Fruit fly (Drosophila melanogaster): ENCODE results near the gene Fntb.

Fntb gene

DNA sequence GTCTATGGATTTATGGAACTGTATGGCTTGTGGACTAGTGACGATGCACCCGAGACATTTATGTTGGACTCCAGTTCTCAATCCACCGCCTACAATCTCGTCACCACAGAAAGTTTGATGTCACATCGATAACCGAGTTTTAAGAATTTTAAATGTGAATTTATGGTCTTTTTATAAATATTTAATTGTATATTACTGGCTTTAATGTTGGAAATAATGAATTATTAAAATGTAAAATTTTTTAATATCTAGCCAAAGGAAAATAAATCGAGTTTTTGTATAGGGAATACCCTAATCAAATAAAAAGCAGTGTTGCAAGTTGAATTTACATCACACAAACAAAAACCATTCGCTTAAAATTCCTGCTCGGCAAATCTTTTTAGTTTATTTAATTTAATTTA, at the start of gene Fntb:
Gene Fntb, plus strand, starts transcription at position 334 of the 401 bp plus-strand sequence.
- peak; percentile 79 for TF ChIP-seq CG17801 (GFP tag; optimal IDR thresholded peaks at IDR 0.05; ENCODE audit: partially characterized antibody)

DNA sequence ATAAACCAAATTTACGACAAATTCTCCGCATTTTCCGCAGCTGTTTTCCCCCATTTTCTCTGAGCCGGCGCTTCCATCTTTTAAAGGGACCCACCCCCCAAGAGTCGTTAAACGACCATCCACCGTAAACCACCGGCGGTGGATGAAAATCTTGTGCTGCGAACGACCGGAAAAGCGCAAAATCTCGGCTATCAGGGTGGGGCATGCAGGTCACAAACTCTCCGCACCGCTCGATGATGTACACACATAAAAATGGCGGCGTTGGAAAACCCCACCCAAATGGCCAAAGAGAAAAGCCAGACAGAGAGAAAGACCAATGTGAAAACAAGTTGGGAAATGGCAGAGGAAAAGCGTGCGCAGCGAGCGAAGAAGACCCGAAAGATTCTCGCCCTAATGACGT, 47.2 kb upstream of the Fntb start:
- TF ChIP-seq CG17801 (GFP tag; optimal IDR thresholded peaks at IDR 0.05; ENCODE audit: partially characterized antibody), result no peak

DNA sequence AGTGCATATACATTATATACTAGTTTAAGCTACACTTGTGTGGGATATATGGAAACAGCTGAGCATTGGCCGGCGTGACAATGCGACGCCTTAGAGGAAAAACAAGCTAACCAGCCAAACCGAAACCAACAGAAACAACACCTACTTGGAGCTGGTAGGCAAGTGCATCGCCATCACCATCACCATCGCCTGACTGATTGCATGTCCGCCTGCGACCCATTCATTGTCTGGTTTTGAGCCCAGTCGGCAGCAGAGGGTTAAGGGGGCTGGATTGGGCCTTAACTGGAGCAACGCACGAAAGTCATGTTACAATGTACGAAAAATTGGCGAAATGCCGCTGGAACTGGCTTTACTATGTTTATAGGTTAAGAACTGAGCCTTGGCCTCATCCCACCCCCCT, 45.8 kb upstream of the Fntb start:
- no peak for TF ChIP-seq CG17801 (GFP tag; optimal IDR thresholded peaks at IDR 0.05; ENCODE audit: partially characterized antibody)

DNA sequence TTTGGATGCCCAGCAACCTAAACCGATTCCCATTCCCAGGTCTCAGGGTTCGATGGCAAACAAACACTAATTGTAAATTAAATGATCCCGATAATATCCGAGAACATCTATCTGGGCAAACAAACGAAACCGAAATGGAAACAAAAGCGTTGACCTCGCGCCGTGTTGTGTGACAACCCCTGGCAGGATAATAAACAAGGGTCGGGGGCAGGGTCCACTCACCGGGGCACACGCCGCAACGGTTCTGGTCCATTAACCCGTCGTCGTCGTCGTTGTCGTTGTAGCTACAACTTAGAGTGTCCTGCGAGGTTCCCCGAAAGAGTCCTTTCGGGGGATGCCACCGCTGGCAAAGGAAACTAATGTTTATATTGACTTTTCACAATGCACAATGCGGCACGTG, 43.7 kb upstream of the Fntb start:
- no peak for TF ChIP-seq CG17801 (GFP tag; optimal IDR thresholded peaks at IDR 0.05; ENCODE audit: partially characterized antibody)

DNA sequence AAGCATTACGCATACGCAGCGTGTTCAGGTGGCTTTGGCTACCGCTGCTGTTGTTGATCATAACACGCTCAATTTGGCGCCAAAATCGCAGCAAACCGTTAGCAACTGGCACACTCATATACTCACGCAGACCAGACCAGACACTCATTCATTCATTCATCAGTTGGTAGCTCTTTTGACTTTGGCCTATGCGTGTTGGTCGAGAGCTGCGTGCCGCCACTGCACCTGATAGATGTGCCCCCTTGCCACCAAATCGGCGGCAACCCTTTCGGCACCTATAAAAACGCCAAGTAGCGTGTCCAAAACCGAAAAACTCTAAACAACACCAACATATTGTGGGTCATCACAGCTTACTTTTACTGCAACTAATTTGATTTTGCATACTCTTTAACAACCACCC, 38.3 kb upstream of the Fntb start:
- no peak for TF ChIP-seq CG17801 (GFP tag; optimal IDR thresholded peaks at IDR 0.05; ENCODE audit: partially characterized antibody)

DNA sequence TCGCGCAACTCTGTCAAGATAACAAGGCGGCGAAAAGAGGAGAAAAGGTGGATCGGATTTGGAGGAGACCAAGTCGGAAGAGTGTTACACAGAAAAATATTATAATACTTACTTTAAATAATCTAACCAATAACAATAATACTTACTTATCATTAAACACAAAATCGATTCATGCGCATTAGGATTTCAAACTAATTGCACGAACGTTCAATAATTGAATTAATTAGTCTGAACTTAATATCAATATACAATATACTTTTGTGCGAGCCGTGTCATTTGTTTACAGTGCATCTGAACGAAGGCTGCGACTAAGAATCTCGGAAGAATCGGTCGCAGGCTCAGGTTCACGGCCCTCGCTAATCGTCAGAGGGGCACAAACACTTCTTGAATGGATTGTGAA, 37.4 kb upstream of the Fntb start:
- TF ChIP-seq CG17801 (GFP tag; optimal IDR thresholded peaks at IDR 0.05; ENCODE audit: partially characterized antibody), result no peak

DNA sequence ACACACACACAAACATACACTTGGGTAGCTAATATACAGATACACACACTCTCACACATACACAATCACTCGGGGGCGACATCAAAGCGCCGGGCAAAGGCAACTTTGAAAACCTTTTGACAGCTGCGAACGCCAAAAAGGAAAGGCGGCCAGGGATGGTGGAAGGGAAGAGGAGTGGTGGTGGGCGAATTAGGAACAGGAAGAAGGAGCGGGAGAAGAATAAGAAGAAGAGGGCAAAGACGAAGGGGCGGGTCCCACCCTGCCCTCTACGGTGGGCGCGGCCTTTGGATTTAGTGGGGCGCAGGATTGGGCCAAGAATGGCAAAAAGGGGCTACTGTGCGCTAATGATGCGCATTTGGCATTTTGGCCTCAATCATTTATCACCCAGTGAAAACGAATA, 36.2 kb upstream of the Fntb start:
- TF ChIP-seq CG17801 (GFP tag; optimal IDR thresholded peaks at IDR 0.05; ENCODE audit: partially characterized antibody), result no peak

DNA sequence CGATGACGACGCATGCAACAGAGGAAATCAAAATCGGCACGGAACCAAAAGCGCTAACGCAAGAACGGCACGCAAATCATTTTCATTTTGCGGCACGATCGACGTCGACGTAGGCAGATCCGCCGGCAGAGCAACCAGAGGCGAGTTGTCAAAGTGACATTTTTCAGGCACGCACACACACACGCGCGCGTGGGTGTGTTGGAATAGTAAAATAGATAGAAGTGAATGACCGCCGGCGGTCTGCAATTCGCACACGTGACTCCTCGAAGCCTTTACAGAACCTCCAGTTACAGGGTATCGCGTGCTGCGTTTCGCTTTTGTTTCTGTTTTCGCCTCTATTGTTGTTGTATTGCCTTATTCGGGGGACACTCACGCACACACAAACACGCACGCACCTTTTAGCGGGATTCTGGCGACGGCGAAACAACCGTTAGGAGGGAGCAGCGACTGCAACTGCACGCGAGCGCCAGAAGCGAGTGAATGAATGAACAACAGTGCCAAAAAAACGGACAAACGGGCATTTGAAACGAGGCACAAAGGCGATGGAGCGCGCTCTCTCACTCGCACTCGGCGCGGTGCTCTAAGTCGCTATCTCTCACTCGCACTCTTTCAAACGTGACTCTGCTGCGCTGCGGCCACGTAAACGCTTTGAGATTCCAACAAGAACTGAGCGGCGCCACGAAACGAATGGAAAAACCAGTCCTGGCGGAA, 29.6 kb upstream of the Fntb start, which contains the start of gene ss:
Gene ss, minus strand, starts transcription at position 668 of the 711 bp plus-strand sequence.
- no peak for TF ChIP-seq CG17801 (GFP tag; optimal IDR thresholded peaks at IDR 0.05; ENCODE audit: partially characterized antibody)

DNA sequence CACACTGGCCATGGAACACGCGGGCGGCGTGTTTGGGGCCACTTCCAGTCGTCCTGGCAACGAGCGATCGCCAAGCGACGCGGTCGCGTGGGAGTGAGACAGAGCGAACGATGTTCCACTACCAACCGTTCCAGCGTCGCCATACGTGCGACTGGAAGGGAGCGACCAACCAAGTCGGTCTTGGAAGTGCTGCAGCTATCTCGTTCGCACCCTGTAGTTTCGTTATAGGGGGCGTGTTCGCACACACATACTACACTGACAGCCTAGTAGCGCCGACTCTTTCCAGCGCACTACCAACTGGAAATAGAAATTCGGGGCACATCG, 29.1 kb upstream of the Fntb start:
- no peak for TF ChIP-seq CG17801 (GFP tag; optimal IDR thresholded peaks at IDR 0.05; ENCODE audit: partially characterized antibody)

DNA sequence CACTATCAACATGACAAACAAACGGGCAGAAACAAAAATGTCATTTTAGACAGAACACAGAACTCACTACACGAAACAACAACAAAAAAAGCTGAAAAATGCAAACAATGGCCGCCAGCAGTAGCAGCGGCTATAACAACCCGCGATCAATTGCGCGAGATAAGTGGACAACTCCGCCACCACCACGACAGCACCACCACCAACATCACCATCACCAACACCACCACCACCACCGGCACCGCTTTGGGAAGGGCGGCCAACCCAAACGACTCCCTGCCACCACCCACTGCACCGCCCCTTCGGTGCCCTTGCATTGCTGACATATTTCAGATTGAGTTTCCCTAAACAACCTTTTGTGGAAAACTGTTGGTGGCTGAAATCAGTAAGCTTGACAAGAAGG, 26.2 kb upstream of the Fntb start:
- no peak for TF ChIP-seq CG17801 (GFP tag; optimal IDR thresholded peaks at IDR 0.05; ENCODE audit: partially characterized antibody)

DNA sequence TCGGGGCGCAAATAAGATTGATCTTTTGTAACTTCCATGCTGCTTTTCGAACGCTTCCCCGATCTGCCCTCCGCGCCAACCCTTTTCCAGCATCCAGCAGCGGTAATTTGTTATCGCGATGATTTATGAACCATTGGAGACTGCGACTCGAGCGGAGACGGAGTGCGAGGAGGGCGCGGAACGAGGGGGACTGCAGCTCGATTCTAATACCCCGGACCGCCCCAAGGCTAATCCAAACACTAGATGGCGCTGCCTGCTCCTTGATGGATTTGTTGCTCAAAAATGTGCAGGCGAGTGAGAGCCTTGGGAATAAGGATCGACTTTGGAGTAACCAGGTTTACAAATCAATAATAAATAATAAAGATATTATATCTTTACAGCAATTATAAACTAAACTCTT, 24.4 kb upstream of the Fntb start:
- TF ChIP-seq CG17801 (GFP tag; optimal IDR thresholded peaks at IDR 0.05; ENCODE audit: partially characterized antibody), result no peak

DNA sequence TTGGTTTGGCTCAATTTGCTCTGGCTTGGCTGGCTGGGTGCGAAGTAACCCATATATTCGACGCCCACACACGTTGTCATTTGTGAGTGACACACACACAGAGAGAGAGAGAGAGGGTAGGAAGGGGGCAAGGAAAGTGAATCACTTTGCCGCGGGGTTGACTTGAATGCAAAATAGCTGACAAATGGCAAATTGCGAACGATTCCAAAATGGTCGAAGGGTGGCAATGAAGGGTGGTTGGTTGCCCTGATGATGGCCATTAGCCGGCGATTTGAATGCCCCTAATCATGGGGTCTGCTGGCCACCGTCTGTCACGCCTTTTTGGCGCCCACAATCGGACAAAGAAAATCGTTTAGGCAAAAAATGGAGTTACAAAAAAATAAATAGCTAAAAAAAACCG, 22.1 kb upstream of the Fntb start:
- TF ChIP-seq CG17801 (GFP tag; optimal IDR thresholded peaks at IDR 0.05; ENCODE audit: partially characterized antibody), result no peak

DNA sequence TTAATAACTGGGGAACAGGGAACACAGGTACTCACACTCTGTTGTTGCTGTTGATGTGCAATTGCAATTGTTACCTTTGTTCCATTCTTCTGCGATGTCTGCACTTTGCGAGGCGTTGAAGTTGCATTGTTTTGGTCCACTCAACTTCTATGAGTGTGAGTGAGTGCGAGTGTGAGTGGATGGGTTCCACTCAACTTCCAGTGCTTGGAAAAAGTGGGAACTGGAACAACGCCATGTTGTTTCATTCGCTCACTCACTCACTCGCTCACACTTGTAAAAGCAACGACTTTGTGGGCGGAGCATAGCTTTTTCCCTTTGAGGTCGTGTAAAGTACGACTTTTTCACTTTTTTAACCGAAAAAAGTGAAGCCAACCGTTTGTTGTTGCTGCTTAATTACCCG, 19.1 kb upstream of the Fntb start:
- TF ChIP-seq CG17801 (GFP tag; optimal IDR thresholded peaks at IDR 0.05; ENCODE audit: partially characterized antibody), result no peak

DNA sequence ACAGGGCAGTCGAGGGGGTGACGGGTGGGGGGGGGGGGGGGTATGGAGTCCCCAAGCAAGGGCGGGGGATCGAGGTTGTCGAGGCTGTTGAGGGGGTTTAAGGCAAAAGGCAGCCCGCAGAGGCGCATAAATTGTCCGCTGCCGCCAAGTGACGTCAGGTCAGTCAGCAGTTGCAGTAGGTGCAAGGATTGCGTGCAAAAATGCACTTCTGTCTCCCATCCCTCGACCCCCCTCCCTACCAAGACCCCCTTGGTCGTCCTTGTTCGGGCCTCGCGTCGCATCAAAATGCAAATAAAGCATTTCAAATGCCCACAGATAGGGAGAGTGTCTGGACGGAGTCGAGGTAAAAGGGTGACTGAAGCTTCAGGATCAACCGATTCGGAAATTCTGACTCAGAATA, 16.3 kb upstream of the Fntb start:
- TF ChIP-seq CG17801 (GFP tag; optimal IDR thresholded peaks at IDR 0.05; ENCODE audit: partially characterized antibody), result no peak

DNA sequence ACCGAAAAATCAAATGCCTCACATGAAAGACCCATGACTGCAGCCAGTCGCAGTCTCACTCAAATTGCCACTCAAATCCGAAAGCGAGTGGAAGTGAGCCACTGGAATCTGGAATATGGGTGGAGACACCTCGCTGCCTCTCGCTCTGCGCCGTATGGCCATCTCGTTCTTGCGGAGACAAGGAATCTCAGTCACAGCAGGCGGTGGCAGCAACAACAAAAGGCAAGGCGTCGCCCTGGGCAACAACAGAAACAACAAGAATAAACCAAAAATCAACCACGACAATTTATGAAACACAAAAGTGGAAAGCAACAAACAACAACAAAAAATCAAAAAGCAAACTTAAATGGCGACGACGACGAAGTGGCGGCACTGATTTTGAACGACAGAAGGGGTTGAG, 9.5 kb upstream of the Fntb start:
- TF ChIP-seq CG17801 (GFP tag; optimal IDR thresholded peaks at IDR 0.05; ENCODE audit: partially characterized antibody), result no peak

DNA sequence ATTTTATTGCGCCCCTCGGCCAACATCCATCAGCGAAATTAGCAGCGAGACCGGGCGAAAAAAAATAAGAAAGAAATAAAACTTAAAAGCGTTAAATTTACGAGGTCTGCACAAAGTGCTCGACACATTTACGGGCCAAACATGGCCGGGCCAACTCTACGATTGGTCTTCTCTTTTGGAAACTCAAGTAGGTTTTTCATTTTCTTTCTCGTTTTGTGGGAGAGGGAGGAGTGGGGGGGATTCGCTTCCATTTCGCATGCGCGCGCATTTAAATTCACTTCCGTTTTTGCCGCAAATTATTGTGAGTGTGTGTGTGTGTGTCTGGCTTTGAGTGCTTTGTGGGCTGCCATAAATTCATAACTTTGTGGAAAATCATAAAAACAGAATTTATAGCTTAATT, 5.3 kb upstream of the Fntb start:
- no peak for TF ChIP-seq CG17801 (GFP tag; optimal IDR thresholded peaks at IDR 0.05; ENCODE audit: partially characterized antibody)

DNA sequence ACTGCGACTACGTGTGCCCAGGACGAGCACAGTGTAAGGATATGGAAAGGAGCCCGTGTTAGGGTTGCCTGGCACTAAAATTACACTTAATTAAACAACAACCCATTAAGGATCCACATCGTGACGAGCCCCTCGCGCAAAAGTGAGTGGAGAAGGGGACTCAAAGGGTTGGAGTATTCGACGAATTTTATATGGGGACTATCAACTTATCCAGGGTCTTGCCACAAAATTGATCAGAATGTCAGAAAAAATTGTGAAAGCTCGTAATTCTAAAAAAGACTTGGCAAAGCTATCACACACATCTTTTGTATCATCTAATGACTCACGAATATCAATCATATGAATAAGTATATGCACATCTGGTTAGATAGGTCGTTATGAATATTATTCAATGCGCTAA, 2.4 kb upstream of the Fntb start, which contains the start of gene CG31279:
Gene CG31279, plus strand, starts transcription at position 301 of the 400 bp plus-strand sequence.
- no peak for TF ChIP-seq CG17801 (GFP tag; optimal IDR thresholded peaks at IDR 0.05; ENCODE audit: partially characterized antibody)

All from ovary, adult (tissue).